Worm (Caenorhabditis elegans): Measurements from ENCODE around the gene rml-4.

DNA sequence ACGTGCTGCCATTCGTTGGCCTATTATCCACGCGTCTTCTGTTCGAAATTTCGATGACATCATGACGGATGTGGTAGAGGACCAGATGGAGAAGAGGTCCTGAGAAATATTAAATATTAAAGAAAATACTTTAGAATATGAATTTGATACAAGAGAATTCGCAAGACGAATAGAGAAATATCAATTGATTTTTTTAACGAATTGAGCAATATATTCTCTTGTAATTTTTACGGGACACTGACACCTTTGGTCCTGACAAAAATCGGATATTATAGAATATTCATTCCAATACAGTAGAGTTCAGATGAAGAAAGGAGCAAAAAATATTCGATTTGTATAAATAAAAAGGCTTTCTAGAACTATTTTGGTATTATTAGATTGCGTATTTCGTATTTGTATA, 6.8 kb upstream of the rml-4 start, which contains the start of gene C01F1.6:
- TF ChIP-seq rnt-1 (tag; optimal IDR thresholded peaks at IDR 0.05) (no peak), nhr-11 (tag; optimal IDR thresholded peaks at IDR 0.05) (no peak), elt-3 (tag; optimal IDR thresholded peaks at IDR 0.05) (no peak), ztf-11 (tag; optimal IDR thresholded peaks at IDR 0.05) (no peak), nhr-28 (tag; optimal IDR thresholded peaks at IDR 0.05) (no peak), lin-39 (tag; optimal IDR thresholded peaks at IDR 0.05) (no peak), dpl-1 (GFP tag; optimal IDR thresholded peaks at IDR 0.05) (no peak), nhr-77 (tag; optimal IDR thresholded peaks at IDR 0.05) (no peak)

All from whole organism, L1 larva.